Worm (Caenorhabditis elegans): ENCODE data around the gene ins-19.

DNA sequence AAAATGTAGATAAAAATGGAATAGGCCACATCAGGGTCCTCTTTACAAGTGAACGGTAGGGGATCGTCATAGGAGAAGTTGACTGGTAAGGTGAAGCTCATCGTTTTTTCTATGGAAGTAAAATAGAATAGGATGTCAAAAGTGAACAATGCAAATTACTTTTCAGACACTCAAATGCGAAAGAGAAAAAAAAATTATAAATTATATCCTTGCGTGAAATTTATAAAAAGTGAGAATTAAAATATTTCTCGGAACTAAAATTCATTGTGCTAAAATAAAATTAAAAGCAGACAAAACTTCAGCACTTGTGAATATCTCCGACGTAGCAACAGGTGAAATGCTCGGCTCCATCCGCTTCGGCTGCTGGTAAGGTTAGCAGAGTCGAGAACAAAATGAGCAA lies 32.9 kb downstream of the ins-19 start, which contains the start of gene srg-22:
- TF ChIP-seq madf-3 (GFP tag; IDR thresholded peaks at IDR 0.05) = no peak
- no peak for TF ChIP-seq Y79H2A.3 (GFP tag; conservative IDR thresholded peaks at IDR 0.05)
- TF ChIP-seq cebp-2 (GFP tag; IDR thresholded peaks at IDR 0.05) = no peak
- no peak for TF ChIP-seq efl-1 (GFP tag; optimal IDR thresholded peaks at IDR 0.05)
- no peak for TF ChIP-seq nfya-1 (tag; optimal IDR thresholded peaks at IDR 0.05; ENCODE audit: borderline replicate concordance, insufficient read depth)
- no peak for TF ChIP-seq sea-2 (GFP tag; IDR thresholded peaks at IDR 0.05)
- no peak for TF ChIP-seq xnd-1 (tag; optimal IDR thresholded peaks at IDR 0.05)
- no peak for TF ChIP-seq B0336.3 (GFP tag; IDR thresholded peaks at IDR 0.05)
- no peak for TF ChIP-seq unc-62 (GFP tag; optimal IDR thresholded peaks at IDR 0.05)
- TF ChIP-seq unc-130 (GFP tag; optimal IDR thresholded peaks at IDR 0.05) = no peak
- no peak for TF ChIP-seq lin-54 (GFP tag; optimal IDR thresholded peaks at IDR 0.05)
